Worm (Caenorhabditis elegans): Measurements from ENCODE around the gene alh-5.

DNA sequence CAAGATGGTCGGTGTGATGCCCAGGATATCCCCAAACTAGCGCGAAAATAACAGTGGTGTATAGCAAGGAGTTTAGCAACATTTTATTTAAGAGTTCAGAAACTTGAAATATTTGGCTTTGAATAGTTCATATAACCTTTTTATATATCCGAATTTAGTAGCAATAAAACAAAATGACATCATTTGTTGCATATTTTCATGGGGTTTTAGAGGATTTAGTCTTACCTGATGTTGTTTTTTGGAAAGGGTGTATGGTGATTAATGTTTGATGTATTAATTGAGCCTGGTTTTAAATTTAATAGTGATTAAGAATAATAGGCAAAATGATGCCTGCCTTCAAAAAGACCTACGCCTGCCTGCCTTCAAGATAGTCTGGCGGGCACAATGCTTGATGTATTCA, 17.0 kb upstream of the alh-5 start, which contains the start of gene F59A7.2:
- TF ChIP-seq hmg-1.2 (GFP tag; IDR thresholded peaks at IDR 0.05), result no peak
- no peak for TF ChIP-seq nhr-120 (GFP tag; IDR thresholded peaks at IDR 0.05)
- TF ChIP-seq sea-2 (GFP tag; IDR thresholded peaks at IDR 0.05), result no peak
- no peak for TF ChIP-seq F37B4.10 (GFP tag; IDR thresholded peaks at IDR 0.05)
- TF ChIP-seq pha-4 (tag; optimal IDR thresholded peaks at IDR 0.05), result no peak
- no peak for TF ChIP-seq ekl-4 (GFP tag; IDR thresholded peaks at IDR 0.05)
- TF ChIP-seq snpc-4 (GFP tag; optimal IDR thresholded peaks at IDR 0.05), result no peak
- no peak for TF ChIP-seq snpc-4 (tag; optimal IDR thresholded peaks at IDR 0.05)
- no peak for TF ChIP-seq B0261.1 (tag; optimal IDR thresholded peaks at IDR 0.05)
- no peak for TF ChIP-seq nfya-1 (tag; optimal IDR thresholded peaks at IDR 0.05; ENCODE audit: borderline replicate concordance, insufficient read depth)
- TF ChIP-seq ztf-22 (GFP tag; optimal IDR thresholded peaks at IDR 0.05), result no peak
- TF ChIP-seq lsy-27 (tag; optimal IDR thresholded peaks at IDR 0.05; ENCODE audit: borderline replicate concordance, insufficient read depth), result no peak
- no peak for TF ChIP-seq hlh-26 (GFP tag; conservative IDR thresholded peaks at IDR 0.05)
- no peak for TF ChIP-seq egrh-3 (GFP tag; IDR thresholded peaks at IDR 0.05)

Measured in whole organism, young adult.